Worm (Caenorhabditis elegans): ENCODE measurements around the gene str-14.

DNA sequence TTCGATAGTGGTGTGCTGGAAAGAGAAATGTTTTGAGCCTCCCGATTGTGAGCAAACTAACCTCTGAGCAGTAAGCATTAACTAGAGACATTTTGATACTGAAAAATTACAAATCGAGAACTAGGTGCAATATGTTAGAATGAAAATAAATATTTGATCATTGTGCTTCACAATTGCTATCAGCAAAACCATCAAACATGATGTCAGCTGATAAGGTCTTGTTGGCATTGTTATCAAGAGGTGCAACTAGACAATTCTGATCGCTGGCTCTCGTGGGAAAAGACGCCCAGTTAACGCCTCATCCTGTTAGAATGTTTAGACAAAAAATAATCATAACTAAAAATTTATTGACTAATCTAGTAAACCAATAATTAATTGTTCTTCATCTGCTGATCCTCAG is 39.4 kb upstream of the str-14 start, which contains the start of gene comt-2:
- TF ChIP-seq ceh-22 (tag; optimal IDR thresholded peaks at IDR 0.05) (no peak), fkh-10 (GFP tag; optimal IDR thresholded peaks at IDR 0.05) (no peak), fax-1 (tag; optimal IDR thresholded peaks at IDR 0.05) (no peak), ttx-3 (tag; optimal IDR thresholded peaks at IDR 0.05) (no peak), nhr-232 (tag; optimal IDR thresholded peaks at IDR 0.05) (no peak), unc-42 (tag; optimal IDR thresholded peaks at IDR 0.05) (no peak), ama-1 (optimal IDR thresholded peaks at IDR 0.05) (no peak), unc-55 (GFP tag; optimal IDR thresholded peaks at IDR 0.05) (no peak), che-1 (tag; optimal IDR thresholded peaks at IDR 0.05) (no peak), lin-11 (tag; optimal IDR thresholded peaks at IDR 0.05) (no peak), elt-2 (tag; optimal IDR thresholded peaks at IDR 0.05) (peak; percentile 88), pag-3 (tag; optimal IDR thresholded peaks at IDR 0.05; ENCODE audit: borderline replicate concordance) (no peak), Y22D7AL.16 (tag; optimal IDR thresholded peaks at IDR 0.05) (no peak), unc-86 (tag; optimal IDR thresholded peaks at IDR 0.05) (no peak)
